Worm (Caenorhabditis elegans): Measurements from ENCODE around the gene asp-3.

asp-3 gene

ce11 chrX:6743853-6744346 is 47.0 kb upstream of the asp-3 start (continued):
- TF ChIP-seq fkh-2 (tag; optimal IDR thresholded peaks at IDR 0.05) = no peak

ce11 chrX:6744537-6744936 is 46.3 kb upstream of the asp-3 start:
- TF ChIP-seq mml-1 (tag; optimal IDR thresholded peaks at IDR 0.05) (no peak), pha-4 (tag; optimal IDR thresholded peaks at IDR 0.05) (peak; percentile 12), nhr-23 (tag; optimal IDR thresholded peaks at IDR 0.05) (peak; percentile 65), nhr-43 (tag; optimal IDR thresholded peaks at IDR 0.05; ENCODE audit: poor library complexity, severe bottlenecking) (peak; percentile 76), mdl-1 (tag; optimal IDR thresholded peaks at IDR 0.05) (peak; percentile 72), nhr-77 (tag; optimal IDR thresholded peaks at IDR 0.05) (no peak), lin-39 (tag; optimal IDR thresholded peaks at IDR 0.05) (no peak), nhr-76 (tag; optimal IDR thresholded peaks at IDR 0.05) (no peak), nhr-28 (tag; optimal IDR thresholded peaks at IDR 0.05) (no peak), elt-2 (tag; optimal IDR thresholded peaks at IDR 0.05) (peak; percentile 96), unc-39 (tag; optimal IDR thresholded peaks at IDR 0.05) (no peak), ztf-4 (tag; optimal IDR thresholded peaks at IDR 0.05) (no peak), egl-5 (tag; optimal IDR thresholded peaks at IDR 0.05) (no peak), nhr-12 (tag; optimal IDR thresholded peaks at IDR 0.05) (no peak), ceh-28 (tag; optimal IDR thresholded peaks at IDR 0.05) (no peak), lin-15B (tag; optimal IDR thresholded peaks at IDR 0.05) (no peak), nhr-25 (tag; optimal IDR thresholded peaks at IDR 0.05) (no peak), fkh-10 (GFP tag; optimal IDR thresholded peaks at IDR 0.05) (no peak), ceh-9 (tag; optimal IDR thresholded peaks at IDR 0.05) (no peak), daf-12 (tag; optimal IDR thresholded peaks at IDR 0.05) (no peak), fkh-2 (tag; optimal IDR thresholded peaks at IDR 0.05) (no peak), skn-1 (tag; optimal IDR thresholded peaks at IDR 0.05) (no peak), zag-1 (tag; optimal IDR thresholded peaks at IDR 0.05) (no peak), nhr-237 (tag; optimal IDR thresholded peaks at IDR 0.05) (no peak), elt-1 (tag; optimal IDR thresholded peaks at IDR 0.05) (no peak), nhr-11 (tag; optimal IDR thresholded peaks at IDR 0.05) (no peak), R02D3.7 (tag; optimal IDR thresholded peaks at IDR 0.05) (no peak), unc-62 (GFP tag; optimal IDR thresholded peaks at IDR 0.05) (no peak), aly-2 (tag; optimal IDR thresholded peaks at IDR 0.05) (no peak), eor-1 (tag; optimal IDR thresholded peaks at IDR 0.05) (no peak), jun-1 (tag; optimal IDR thresholded peaks at IDR 0.05) (peak; percentile 78), pqm-1 (tag; optimal IDR thresholded peaks at IDR 0.05) (peak; percentile 83), nhr-67 (tag; optimal IDR thresholded peaks at IDR 0.05) (no peak), fos-1 (tag; optimal IDR thresholded peaks at IDR 0.05) (peak; percentile 31), sea-2 (GFP tag; optimal IDR thresholded peaks at IDR 0.05) (no peak), ama-1 (optimal IDR thresholded peaks at IDR 0.05) (peak; percentile 37), ztf-11 (tag; optimal IDR thresholded peaks at IDR 0.05) (no peak), lsy-12 (tag; optimal IDR thresholded peaks at IDR 0.05) (no peak), tbx-2 (tag; optimal IDR thresholded peaks at IDR 0.05) (no peak), elt-3 (tag; optimal IDR thresholded peaks at IDR 0.05) (peak in 1 of 3 experiments; percentile 83), nfya-1 (tag; optimal IDR thresholded peaks at IDR 0.05; ENCODE audit: insufficient read depth) (no peak), snpc-4 (tag; optimal IDR thresholded peaks at IDR 0.05) (no peak), ceh-16 (tag; optimal IDR thresholded peaks at IDR 0.05) (no peak), ceh-82 (tag; optimal IDR thresholded peaks at IDR 0.05) (no peak), hmg-11 (tag; optimal IDR thresholded peaks at IDR 0.05) (no peak)
